Worm (Caenorhabditis elegans) whole organism, early embryonic: ENCODE results near the gene vgln-1.

ENCODE experiments used
- F13C5.2 ChIP-seq: sonication (generic microtip); optimal IDR thresholded peaks from 2 replicates; lab custom pipeline; 2017; ENCODE audit warnings: mild to moderate bottlenecking, missing genetic modification characterization, inconsistent platforms, missing compliant biosample characterization
- ama-1 ChIP-seq: fragments of 150-350 bp; optimal IDR thresholded peaks from 2 replicates; lab custom pipeline; 2014
- ceh-13 ChIP-seq: fragments of 200-800 bp; sonication (Bioruptor generic); optimal IDR thresholded peaks from 2 replicates; lab custom pipeline; 2018; ENCODE audit warnings: mild to moderate bottlenecking, missing genetic modification characterization, missing compliant biosample characterization
- ceh-36 ChIP-seq: sonication (generic microtip); optimal IDR thresholded peaks from 2 replicates; lab custom pipeline; 2016; ENCODE audit warnings: missing genetic modification characterization, inconsistent platforms, missing compliant biosample characterization
- ets-7 ChIP-seq: sonication (generic microtip); optimal IDR thresholded peaks from 2 replicates; lab custom pipeline; 2016; ENCODE audit warnings: missing genotype, missing genetic modification characterization, missing compliant biosample characterization
- flt-1 ChIP-seq: fragments of 200-800 bp; sonication (Bioruptor generic); IDR thresholded peaks from 2 replicates; pipeline ENCODE4 v1.3.6; 2022; ENCODE audit warnings: missing genetic modification characterization, missing compliant biosample characterization
- hmbx-1 ChIP-seq: sonication (generic microtip); optimal IDR thresholded peaks from 2 replicates; lab custom pipeline; 2016; ENCODE audit warnings: mild to moderate bottlenecking, missing genetic modification characterization, missing compliant biosample characterization
- hmg-4 ChIP-seq: fragments of 200-800 bp; sonication (Bioruptor generic); optimal IDR thresholded peaks from 2 replicates; lab custom pipeline; 2018; ENCODE audit warnings: mild to moderate bottlenecking, missing genetic modification characterization, missing compliant biosample characterization
- hnd-1 ChIP-seq: sonication (generic microtip); optimal IDR thresholded peaks from 2 replicates; lab custom pipeline; 2016; ENCODE audit warnings: missing genetic modification characterization, missing compliant biosample characterization
- scrt-1 ChIP-seq: fragments of 200-800 bp; sonication (Bioruptor generic); IDR thresholded peaks from 2 replicates; pipeline ENCODE4 v1.3.6; 2022; ENCODE audit warnings: missing genetic modification characterization, missing compliant biosample characterization
- sea-1 ChIP-seq: fragments of 200-800 bp; sonication (Bioruptor generic); conservative IDR thresholded peaks from 2 replicates; pipeline ENCODE4 v1.3.6; 2022; ENCODE audit warnings: missing genetic modification characterization, missing compliant biosample characterization
- tbx-37 ChIP-seq: fragments of 200-800 bp; sonication (Bioruptor generic); conservative IDR thresholded peaks from 2 replicates; pipeline ENCODE4 v1.3.6; 2022; ENCODE audit warnings: missing genetic modification reagents, missing genetic modification characterization, missing compliant biosample characterization
- tra-4 ChIP-seq: sonication (generic microtip); optimal IDR thresholded peaks from 2 replicates; lab custom pipeline; 2017; ENCODE audit warnings: missing genetic modification characterization, missing compliant biosample characterization

- TF ChIP-seq hmg-4 (GFP tag; lab: Kevin White, UChicago), result no peak
- no peak for TF ChIP-seq hmbx-1 (tag; lab: Kevin White, UChicago)
- TF ChIP-seq tbx-37 (GFP tag; lab: Robert Waterston, UW), result no peak
- no peak for TF ChIP-seq ama-1 (lab: Kevin White, UChicago)
- no peak for TF ChIP-seq tra-4 (tag; lab: Kevin White, UChicago)
- no peak for TF ChIP-seq F13C5.2 (tag; lab: Kevin White, UChicago)
- no peak for TF ChIP-seq sea-1
- no peak for TF ChIP-seq flt-1 (GFP tag; lab: Robert Waterston, UW)
- TF ChIP-seq ceh-36 (tag; lab: Kevin White, UChicago), result no peak
- no peak for TF ChIP-seq hnd-1
- TF ChIP-seq scrt-1 (GFP tag; lab: Robert Waterston, UW), result no peak
- no peak for TF ChIP-seq ets-7 (tag; lab: Kevin White, UChicago)
- TF ChIP-seq ceh-13, result no peak
Observed at ce11 chrII:9868698-9869097, 22.2 kb downstream of the vgln-1 start, which contains the start of gene old-1.
